Worm (Caenorhabditis elegans) whole organism, young adult: Measurements from ENCODE around the gene mam-6.

Source experiments
- T26A5.8 ChIP-seq: sonication (generic microtip); optimal IDR thresholded peaks from 2 replicates; lab custom pipeline; 2016; ENCODE audit warnings: missing genetic modification characterization, missing compliant biosample characterization
- ama-1 ChIP-seq, 3 experiments: fragments of 150-350 bp in 1 of 3; sonication (generic microtip) in 2 of 3; optimal IDR thresholded peaks; 2 replicates each; lab custom pipeline; 2014 to 2018; ENCODE audit warnings: missing biosample characterization in 2 of 3, missing genetic modification characterization in 2 of 3, missing genetic modification reagents in 2 of 3
- cebp-1 ChIP-seq, 2 experiments: fragments of 200-800 bp in 1 of 2; sonication (Bioruptor generic) in 1 of 2; sonication (generic microtip) in 1 of 2; IDR thresholded peaks in 1 of 2; optimal IDR thresholded peaks in 1 of 2; 2 replicates each; pipeline versions ENCODE4 v1.3.6 to Lab custom; 2017 to 2022; ENCODE audit warnings: missing compliant biosample characterization in 2 of 2, missing genetic modification characterization in 2 of 2, mild to moderate bottlenecking in 1 of 2, missing genetic modification reagents in 1 of 2, moderate library complexity in 1 of 2
- chd-7 ChIP-seq: sonication (generic microtip); optimal IDR thresholded peaks from 2 replicates; lab custom pipeline; 2016; ENCODE audit warnings: mild to moderate bottlenecking, missing genetic modification characterization, moderate library complexity, missing compliant biosample characterization
- dox-1 ChIP-seq: fragments of 200-800 bp; sonication (Bioruptor generic); IDR thresholded peaks from 2 replicates; pipeline ENCODE4 v1.3.6; 2022; ENCODE audit warnings: missing genetic modification reagents, missing genetic modification characterization, missing compliant biosample characterization
- hmg-20 ChIP-seq: fragments of 200-800 bp; sonication (Bioruptor generic); IDR thresholded peaks from 2 replicates; pipeline ENCODE4 v1.3.6; 2022; ENCODE audit warnings: missing genetic modification reagents, missing genetic modification characterization, missing compliant biosample characterization
- lin-35 ChIP-seq, 3 experiments: fragments of 150-350 bp in 2 of 3; sonication (generic microtip) in 1 of 3; optimal IDR thresholded peaks; 2 replicates each; lab custom pipeline; 2014 to 2018; ENCODE audit warnings: missing biosample characterization in 3 of 3, missing genetic modification characterization in 3 of 3, missing genetic modification reagents in 3 of 3
- nfya-1 ChIP-seq: sonication (generic microtip); optimal IDR thresholded peaks from 2 replicates; lab custom pipeline; 2017; ENCODE audit warnings: antibody characterized with exemption, missing compliant biosample characterization, missing genetic modification characterization, borderline replicate concordance; ENCODE audit not compliant: insufficient read depth
- unc-130 ChIP-seq: sonication (generic microtip); optimal IDR thresholded peaks from 2 replicates; lab custom pipeline; 2016; ENCODE audit warnings: missing genetic modification reagents, missing genetic modification characterization, missing compliant biosample characterization
- xnd-1 ChIP-seq: sonication (generic microtip); optimal IDR thresholded peaks from 2 replicates; lab custom pipeline; 2016; ENCODE audit warnings: missing genotype, missing genetic modification reagents, missing genetic modification characterization, missing compliant biosample characterization

- TF ChIP-seq cebp-1 (GFP tag; IDR thresholded peaks at IDR 0.05; lab: Robert Waterston, UW) (peak; percentile 83), cebp-1 (tag; optimal IDR thresholded peaks at IDR 0.05; lab: Kevin White, UChicago) (peak; percentile 93), hmg-20 (GFP tag; lab: Robert Waterston, UW) (no peak), chd-7 (tag; lab: Kevin White, UChicago) (peak; percentile 87), T26A5.8 (no peak), ama-1 (optimal IDR thresholded peaks at IDR 0.05; lab: Kevin White, UChicago) (no peak), ama-1 (GFP tag; optimal IDR thresholded peaks at IDR 0.05; lab: Kevin White, UChicago) (no peak), nfya-1 (tag; lab: Kevin White, UChicago) (no peak), dox-1 (GFP tag; lab: Robert Waterston, UW) (peak; percentile 92), xnd-1 (tag; lab: Kevin White, UChicago) (no peak), lin-35 (GFP tag; optimal IDR thresholded peaks at IDR 0.05; lab: Kevin White, UChicago) (peak in 1 of 3 experiments; percentile 37), unc-130 (GFP tag; lab: Kevin White, UChicago) (no peak)
Observed at ce11 chrX:15040552-15041080, 28.5 kb downstream of the mam-6 start, which contains the start of gene C18B12.4.
